Fruit fly (Drosophila melanogaster) whole organism, embryonic: Measurements from ENCODE around the gene CG31627.
A peak's percentile ranks its signal among the peaks of the same experiment; 100 is the strongest.

Source experiments
- Bgb ChIP-seq: fragments of 200-800 bp; sonication (Bioruptor generic); IDR thresholded peaks from 2 replicates; pipeline ENCODE4 v1.3.6; 2022; ENCODE audit warnings: missing biosample characterization, missing genetic modification characterization; ENCODE audit not compliant: partially characterized antibody
- CG1024 ChIP-seq: fragments of 200-800 bp; sonication (Bioruptor generic); IDR thresholded peaks from 2 replicates; pipeline ENCODE4 v1.3.6; 2022; ENCODE audit warnings: missing biosample characterization, missing genetic modification characterization
- CG10366 ChIP-seq: fragments of 200-800 bp; sonication (Bioruptor generic); IDR thresholded peaks from 2 replicates; pipeline ENCODE4 v1.3.6; 2022; ENCODE audit warnings: missing biosample characterization, missing genetic modification characterization
- CG11696 ChIP-seq: fragments of 200-800 bp; sonication (Bioruptor generic); IDR thresholded peaks from 2 replicates; pipeline ENCODE4 v1.3.6; 2022; ENCODE audit warnings: missing biosample characterization, missing genetic modification characterization
- CG12391 ChIP-seq: fragments of 200-800 bp; sonication (Bioruptor generic); optimal IDR thresholded peaks from 3 replicates; lab custom pipeline; 2018; ENCODE audit warnings: missing biosample characterization, mild to moderate bottlenecking, missing genetic modification characterization, moderate library complexity
- CG13287 ChIP-seq: fragments of 200-800 bp; sonication (Bioruptor generic); IDR thresholded peaks from 2 replicates; pipeline ENCODE4 v1.3.6; 2022; ENCODE audit warnings: missing biosample characterization, missing genetic modification characterization; ENCODE audit not compliant: partially characterized antibody
- CG18011 ChIP-seq: fragments of 200-800 bp; sonication (Bioruptor generic); optimal IDR thresholded peaks from 2 replicates; lab custom pipeline; 2017; ENCODE audit warnings: missing biosample characterization, missing genetic modification characterization, mild to moderate bottlenecking, moderate library complexity, missing genotype
- CG2120 ChIP-seq: fragments of 200-800 bp; sonication (Bioruptor generic); optimal IDR thresholded peaks from 3 replicates; lab custom pipeline; 2016; ENCODE audit warnings: missing biosample characterization, missing genetic modification characterization
- CG2202 ChIP-seq: fragments of 200-800 bp; sonication (Bioruptor generic); optimal IDR thresholded peaks from 2 replicates; lab custom pipeline; 2018; ENCODE audit warnings: missing biosample characterization, mild to moderate bottlenecking, missing genetic modification characterization
- CG2712 ChIP-seq: fragments of 200-800 bp; optimal IDR thresholded peaks from 3 replicates; lab custom pipeline; 2019; ENCODE audit warnings: missing biosample characterization, mild to moderate bottlenecking, missing genetic modification characterization, moderate library complexity
- CG32772 ChIP-seq: fragments of 200-800 bp; sonication (Bioruptor generic); IDR thresholded peaks from 2 replicates; pipeline ENCODE4 v1.3.6; 2022; ENCODE audit warnings: missing biosample characterization, missing genetic modification characterization
- CG34422 ChIP-seq: fragments of 200-800 bp; sonication (Bioruptor generic); IDR thresholded peaks from 3 replicates; pipeline ENCODE4 v1.3.6; 2022; ENCODE audit warnings: missing biosample characterization, missing genetic modification characterization
- CG4328 ChIP-seq: fragments of 200-800 bp; sonication (Bioruptor generic); optimal IDR thresholded peaks from 3 replicates; lab custom pipeline; 2017; ENCODE audit warnings: missing biosample characterization, missing genetic modification reagents, missing genetic modification characterization
- CG6791 ChIP-seq: fragments of 200-800 bp; sonication (Bioruptor generic); IDR thresholded peaks from 3 replicates; pipeline ENCODE4 v1.3.6; 2022; ENCODE audit warnings: missing biosample characterization, missing genetic modification characterization; ENCODE audit not compliant: partially characterized antibody
- CG7271 ChIP-seq: fragments of 200-800 bp; sonication (Bioruptor generic); optimal IDR thresholded peaks from 2 replicates; lab custom pipeline; 2018; ENCODE audit warnings: missing biosample characterization, mild to moderate bottlenecking, missing genetic modification characterization, moderate library complexity
- CG7372 ChIP-seq: fragments of 200-800 bp; sonication (Bioruptor generic); IDR thresholded peaks from 2 replicates; pipeline ENCODE4 v1.3.6; 2022; ENCODE audit warnings: missing biosample characterization, missing genetic modification characterization
- CG8281 ChIP-seq: fragments of 200-800 bp; sonication (Bioruptor generic); optimal IDR thresholded peaks from 2 replicates; lab custom pipeline; 2018; ENCODE audit warnings: missing biosample characterization, mild to moderate bottlenecking, missing genetic modification characterization, moderate library complexity
- CG9932 ChIP-seq: fragments of 200-800 bp; sonication (Bioruptor generic); IDR thresholded peaks from 2 replicates; pipeline ENCODE4 v1.3.6; 2022; ENCODE audit warnings: missing biosample characterization, missing genetic modification characterization
- Camta ChIP-seq: fragments of 200-800 bp; sonication (Bioruptor generic); optimal IDR thresholded peaks from 2 replicates; lab custom pipeline; 2016; ENCODE audit warnings: missing biosample characterization, missing genetic modification characterization
- Dref ChIP-seq: fragments of 200-800 bp; sonication (Bioruptor generic); IDR thresholded peaks from 2 replicates; pipeline ENCODE4 v1.3.6; 2022; ENCODE audit warnings: missing biosample characterization, missing genetic modification characterization
- Fer2 ChIP-seq: fragments of 200-800 bp; sonication (Bioruptor generic); optimal IDR thresholded peaks from 2 replicates; lab custom pipeline; 2018; ENCODE audit warnings: missing biosample characterization, mild to moderate bottlenecking, missing genetic modification characterization, moderate library complexity
- Gug ChIP-seq: fragments of 200-800 bp; sonication (Bioruptor generic); IDR thresholded peaks from 4 replicates; pipeline ENCODE4 v1.3.6; 2022; ENCODE audit warnings: missing biosample characterization, missing genetic modification characterization
- HmgZ ChIP-seq: fragments of 200-800 bp; sonication (Bioruptor generic); optimal IDR thresholded peaks from 2 replicates; lab custom pipeline; 2018; ENCODE audit warnings: missing biosample characterization, mild to moderate bottlenecking, missing genetic modification characterization
- Hr3 ChIP-seq: fragments of 200-800 bp; sonication (Bioruptor generic); optimal IDR thresholded peaks from 3 replicates; lab custom pipeline; 2016; ENCODE audit warnings: missing biosample characterization, missing genetic modification characterization
- MBD-R2 ChIP-seq: fragments of 200-800 bp; sonication (Bioruptor generic); IDR thresholded peaks from 2 replicates; pipeline ENCODE4 v1.3.6; 2022; ENCODE audit warnings: missing biosample characterization, missing genetic modification characterization
- MESR4 ChIP-seq: fragments of 200-800 bp; sonication (Bioruptor generic); optimal IDR thresholded peaks from 2 replicates; lab custom pipeline; 2018; ENCODE audit warnings: missing biosample characterization, mild to moderate bottlenecking, missing genetic modification characterization, moderate library complexity
- Max ChIP-seq: fragments of 200-800 bp; sonication (Bioruptor generic); optimal IDR thresholded peaks from 2 replicates; lab custom pipeline; 2016; ENCODE audit warnings: missing biosample characterization, mild to moderate bottlenecking, missing genetic modification characterization
- NK7.1 ChIP-seq: fragments of 200-800 bp; sonication (Bioruptor generic); optimal IDR thresholded peaks from 3 replicates; lab custom pipeline; 2016; ENCODE audit warnings: missing biosample characterization, missing genetic modification characterization
- Pdp1 ChIP-seq, 2 experiments: fragments of 200-800 bp; sonication (Bioruptor generic); optimal IDR thresholded peaks; 3 replicates each; lab custom pipeline; 2016; ENCODE audit warnings: missing biosample characterization in 2 of 2, missing genetic modification characterization in 2 of 2, mild to moderate bottlenecking in 1 of 2, moderate library complexity in 1 of 2
- Scr ChIP-seq: fragments of 200-800 bp; sonication (Bioruptor generic); IDR thresholded peaks from 2 replicates; pipeline ENCODE4 v1.3.6; 2022; ENCODE audit warnings: missing biosample characterization, missing genetic modification characterization; ENCODE audit not compliant: partially characterized antibody
- Sry-δ ChIP-seq: fragments of 200-800 bp; sonication (Bioruptor generic); optimal IDR thresholded peaks from 2 replicates; lab custom pipeline; 2016; ENCODE audit warnings: missing biosample characterization, missing genetic modification characterization
- Stat92E ChIP-seq, 3 experiments: fragments of >200 bp in 2 of 3; fragments of 200-800 bp in 1 of 3; sonication (Bioruptor generic) in 1 of 3; optimal IDR thresholded peaks; 2 replicates each; lab custom pipeline; 2017 to 2019; ENCODE audit warnings: missing biosample characterization in 3 of 3, missing genetic modification characterization in 3 of 3, mild to moderate bottlenecking in 1 of 3, moderate library complexity in 1 of 3
- Xbp1 ChIP-seq: fragments of 200-800 bp; sonication (Bioruptor generic); optimal IDR thresholded peaks from 3 replicates; lab custom pipeline; 2016; ENCODE audit warnings: missing biosample characterization, mild to moderate bottlenecking, missing genetic modification characterization
- YL-1 ChIP-seq: fragments of 200-800 bp; sonication (Bioruptor generic); optimal IDR thresholded peaks from 3 replicates; lab custom pipeline; 2017; ENCODE audit warnings: missing biosample characterization, mild to moderate bottlenecking, missing genetic modification characterization
- ara ChIP-seq: fragments of 200-800 bp; sonication (Bioruptor generic); IDR thresholded peaks from 2 replicates; pipeline ENCODE4 v1.3.6; 2022; ENCODE audit warnings: missing biosample characterization, missing genetic modification characterization
- bbx ChIP-seq: fragments of 200-800 bp; sonication (Bioruptor generic); IDR thresholded peaks from 2 replicates; pipeline ENCODE4 v1.3.6; 2022; ENCODE audit warnings: missing biosample characterization, missing genetic modification characterization; ENCODE audit not compliant: partially characterized antibody
- bowl ChIP-seq: fragments of 200-800 bp; sonication (Bioruptor generic); IDR thresholded peaks from 2 replicates; pipeline ENCODE4 v1.3.6; 2022; ENCODE audit warnings: missing biosample characterization, missing genetic modification characterization
- chn ChIP-seq: fragments of 200-800 bp; sonication (Bioruptor generic); optimal IDR thresholded peaks from 2 replicates; lab custom pipeline; 2016; ENCODE audit warnings: missing biosample characterization, missing genetic modification characterization
- ci ChIP-seq: fragments of 200-800 bp; sonication (Bioruptor generic); IDR thresholded peaks from 3 replicates; pipeline ENCODE4 v1.3.6; 2022; ENCODE audit warnings: missing biosample characterization, missing genetic modification characterization
- fu2 ChIP-seq: fragments of 200-800 bp; sonication (Bioruptor generic); optimal IDR thresholded peaks from 2 replicates; lab custom pipeline; 2016; ENCODE audit warnings: missing biosample characterization, missing genetic modification characterization
- h ChIP-seq: fragments of >200 bp; optimal IDR thresholded peaks from 2 replicates; lab custom pipeline; 2017
- hb ChIP-seq: fragments of 200-800 bp; sonication (Bioruptor generic); IDR thresholded peaks from 3 replicates; pipeline ENCODE4 v1.3.6; 2022; ENCODE audit warnings: missing biosample characterization, missing genetic modification characterization; ENCODE audit not compliant: partially characterized antibody
- kni ChIP-seq: fragments of 200-800 bp; sonication (Bioruptor generic); optimal IDR thresholded peaks from 3 replicates; lab custom pipeline; 2017; ENCODE audit warnings: mild to moderate bottlenecking, missing biosample characterization, missing genetic modification reagents, missing genetic modification characterization
- pho ChIP-seq: fragments of 200-800 bp; sonication (Bioruptor generic); optimal IDR thresholded peaks from 2 replicates; lab custom pipeline; 2016; ENCODE audit warnings: missing biosample characterization, missing genetic modification characterization
- scrt ChIP-seq: fragments of 200-800 bp; sonication (Bioruptor generic); optimal IDR thresholded peaks from 2 replicates; lab custom pipeline; 2018; ENCODE audit warnings: missing biosample characterization, mild to moderate bottlenecking, missing genetic modification characterization, moderate library complexity
- sd ChIP-seq: fragments of 200-800 bp; sonication (Bioruptor generic); optimal IDR thresholded peaks from 3 replicates; lab custom pipeline; 2018; ENCODE audit warnings: missing biosample characterization, mild to moderate bottlenecking, missing genetic modification characterization, moderate library complexity
- sim ChIP-seq: fragments of 200-800 bp; sonication (Bioruptor generic); IDR thresholded peaks from 2 replicates; pipeline ENCODE4 v1.3.6; 2022; ENCODE audit warnings: missing biosample characterization, missing genetic modification characterization
- zfh2 ChIP-seq: fragments of 200-800 bp; sonication (Bioruptor generic); optimal IDR thresholded peaks from 2 replicates; lab custom pipeline; 2016; ENCODE audit warnings: missing biosample characterization, missing genetic modification characterization

CG31627 gene

dm6 chr2L:21172922-21173321 is at the start of gene CG31627:
Gene CG31627, plus strand, starts transcription at chr2L:21173222.
- TF ChIP-seq fu2 (GFP tag; lab: Kevin White, UChicago): no peak
- no peak for TF ChIP-seq CG4328 (GFP tag; lab: Kevin White, UChicago)
- TF ChIP-seq CG32772 (GFP tag; lab: Robert Waterston, UW): no peak
- TF ChIP-seq CG12391: no peak
- no peak for TF ChIP-seq MESR4 (GFP tag; lab: Kevin White, UChicago)
- no peak for TF ChIP-seq CG34422 (GFP tag; lab: Robert Waterston, UW)
- no peak for TF ChIP-seq Xbp1 (GFP tag; lab: Kevin White, UChicago)

dm6 chr2L:21135764-21136163 is 37.3 kb upstream of the CG31627 start:
- TF ChIP-seq Stat92E (GFP tag; optimal IDR thresholded peaks at IDR 0.05; lab: Kevin White, UChicago): no peak
- TF ChIP-seq ara (GFP tag; lab: Robert Waterston, UW): no peak
- no peak for TF ChIP-seq NK7.1 (GFP tag; lab: Kevin White, UChicago)
- no peak for TF ChIP-seq kni (GFP tag; lab: Kevin White, UChicago)
- TF ChIP-seq ci (GFP tag; lab: Robert Waterston, UW): no peak
- TF ChIP-seq Scr (GFP tag; lab: Robert Waterston, UW): no peak
- no peak for TF ChIP-seq h
- TF ChIP-seq CG2712 (tag; lab: Kevin White, UChicago): no peak
- no peak for TF ChIP-seq CG9932 (GFP tag; lab: Robert Waterston, UW)
- TF ChIP-seq CG7372 (GFP tag; lab: Robert Waterston, UW): no peak
- no peak for TF ChIP-seq Camta (GFP tag; lab: Kevin White, UChicago)
- TF ChIP-seq CG7271 (tag; lab: Kevin White, UChicago): no peak
- TF ChIP-seq Hr3 (GFP tag; lab: Kevin White, UChicago): no peak
- TF ChIP-seq CG18011: no peak
- TF ChIP-seq zfh2: no peak
- no peak for TF ChIP-seq CG13287
- no peak for TF ChIP-seq sd
- no peak for TF ChIP-seq CG2202
- no peak for TF ChIP-seq CG11696 (GFP tag; lab: Robert Waterston, UW)

dm6 chr2L:21141714-21142500 is 31.1 kb upstream of the CG31627 start, which contains the start of gene Dap160:
Gene Dap160, minus strand, starts transcription at chr2L:21142347.
- TF ChIP-seq Pdp1 (GFP tag; optimal IDR thresholded peaks at IDR 0.05; lab: Kevin White, UChicago) (peak in 1 of 2 experiments; percentile 27), pho (no peak), CG10366 (no peak), sim (no peak), YL-1 (GFP tag; lab: Kevin White, UChicago) (peak; percentile 47), HmgZ (tag; lab: Kevin White, UChicago) (peak; percentile 34), chn (GFP tag; lab: Kevin White, UChicago) (no peak), scrt (GFP tag; lab: Kevin White, UChicago) (no peak), hb (GFP tag; lab: Robert Waterston, UW) (peak; percentile 63; the same call in 1 of the 3 replicates), CG1024 (GFP tag; lab: Robert Waterston, UW) (0 out of 2 replicates have a peak, but pooled peaks have one; percentile 33), MBD-R2 (GFP tag; lab: Robert Waterston, UW) (peak; percentile 29; the same call in 1 of the 2 replicates), CG6791 (GFP tag; lab: Robert Waterston, UW) (peak; percentile 86), CG8281 (tag; lab: Kevin White, UChicago) (no peak), Dref (GFP tag; lab: Robert Waterston, UW) (peak; percentile 82), Fer2 (tag; lab: Kevin White, UChicago) (no peak), Bgb (GFP tag; lab: Robert Waterston, UW) (peak; percentile 78), bbx (peak; percentile 76), Sry-δ (peak; percentile 50), bowl (GFP tag; lab: Robert Waterston, UW) (no peak), CG2120 (peak; percentile 51), Gug (GFP tag; lab: Robert Waterston, UW) (no peak), Max (GFP tag; lab: Kevin White, UChicago) (peak; percentile 3)
